Worm (Caenorhabditis elegans): Measurements from ENCODE around the gene Y53G8AR.5.
"Not testable (repeated sequence)": the region's sequence is repeated elsewhere in the genome, so short reads cannot be mapped to it uniquely, and the experiment has no call there.

DNA sequence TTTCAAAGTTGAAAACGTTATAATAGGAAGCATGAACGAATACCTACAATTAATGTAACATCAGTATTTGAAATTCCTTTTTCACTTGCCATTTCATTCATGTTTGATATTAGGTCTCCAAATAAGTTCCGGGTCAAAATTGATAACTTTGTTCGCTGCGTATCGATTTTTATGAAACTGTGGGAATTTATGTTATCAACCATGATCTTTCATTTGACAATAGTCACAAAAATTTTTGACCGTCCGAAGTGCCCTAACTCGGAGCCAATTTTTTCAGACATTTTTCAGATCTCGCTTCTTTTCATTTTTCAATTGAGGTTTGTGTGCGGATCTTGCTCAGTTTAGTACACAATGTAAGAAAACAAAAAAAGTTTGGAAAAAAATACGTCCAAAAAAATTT, 37.6 kb upstream of the Y53G8AR.5 start, which contains the start of gene Y53G8AM.6:
- TF ChIP-seq nhr-28 (tag; optimal IDR thresholded peaks at IDR 0.05); swsn-7 (tag; optimal IDR thresholded peaks at IDR 0.05); fkh-8 (tag; optimal IDR thresholded peaks at IDR 0.05); lin-15B (tag; optimal IDR thresholded peaks at IDR 0.05); xbp-1 (tag; optimal IDR thresholded peaks at IDR 0.05); ztf-11 (tag; optimal IDR thresholded peaks at IDR 0.05); efl-1 (optimal IDR thresholded peaks at IDR 0.05); efl-1 (GFP tag; optimal IDR thresholded peaks at IDR 0.05 in 1 of 2); pag-3 (tag; optimal IDR thresholded peaks at IDR 0.05; ENCODE audit: borderline replicate concordance, insufficient read depth); lin-13 (GFP tag; optimal IDR thresholded peaks at IDR 0.05); F16B12.6 (tag; optimal IDR thresholded peaks at IDR 0.05); mep-1 (tag; optimal IDR thresholded peaks at IDR 0.05): not testable (repeated sequence)
